Fruit fly (Drosophila melanogaster): ENCODE data around the gene Amacr.
A peak's percentile ranks its signal among the peaks of the same experiment; 100 is the strongest.

Amacr gene

DNA sequence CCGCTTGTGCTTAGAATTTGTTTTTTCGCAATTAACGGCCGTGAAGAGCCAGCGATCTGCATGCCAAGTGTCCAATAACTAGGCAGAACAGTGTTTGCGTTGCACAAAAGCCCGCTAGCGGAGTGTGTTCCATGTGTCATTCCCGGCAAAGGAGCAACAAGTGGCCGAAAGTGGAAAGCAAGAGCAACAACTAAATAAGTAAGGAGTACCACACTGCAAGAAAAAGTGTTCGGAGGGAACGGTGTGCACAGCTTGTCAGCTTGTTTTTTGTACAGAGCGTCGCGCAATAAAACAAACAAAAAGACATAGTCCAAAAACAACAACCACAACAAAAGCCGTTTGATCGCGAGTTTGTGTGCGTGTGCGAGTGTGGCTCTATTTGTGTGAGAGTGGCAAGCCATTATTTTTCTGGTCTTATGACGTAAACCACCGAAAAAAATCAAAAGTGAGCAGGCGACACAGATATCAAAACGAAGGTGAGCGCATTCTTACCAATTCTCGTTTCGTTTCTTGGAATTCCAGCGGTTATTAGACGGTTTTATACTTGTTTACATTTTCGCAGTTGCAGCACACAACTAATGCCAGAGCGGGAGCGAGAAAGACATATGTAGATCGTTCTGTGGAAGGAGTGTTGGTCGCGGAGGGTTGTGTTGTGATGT lies 6.2 kb upstream of the Amacr start:
- TF ChIP-seq Hnf4 (GFP tag; optimal IDR thresholded peaks at IDR 0.05) (no peak), br (GFP tag; optimal IDR thresholded peaks at IDR 0.05) (peak; percentile 6), h (GFP tag; optimal IDR thresholded peaks at IDR 0.05) (peak; percentile 6), Hr78 (GFP tag; optimal IDR thresholded peaks at IDR 0.05) (no peak), jim (GFP tag; optimal IDR thresholded peaks at IDR 0.05) (peak; percentile 58), HLH106 (tag; optimal IDR thresholded peaks at IDR 0.05) (no peak), dl (GFP tag; optimal IDR thresholded peaks at IDR 0.05; ENCODE audit: insufficient read depth in 1 of 2, partially characterized antibody in 2 of 2) (no peak), Dfd (GFP tag; optimal IDR thresholded peaks at IDR 0.05) (no peak), Sp1 (GFP tag; optimal IDR thresholded peaks at IDR 0.05) (peak; percentile 13), rgr (GFP tag; optimal IDR thresholded peaks at IDR 0.05) (peak; percentile 21)

- TF ChIP-seq OdsH (GFP tag; optimal IDR thresholded peaks at IDR 0.05) (no peak), foxo (GFP tag; optimal IDR thresholded peaks at IDR 0.05) (peak in 1 of 2 experiments; percentile 3), Myc (optimal IDR thresholded peaks at IDR 0.05) (peak; percentile 11), Hnf4 (GFP tag; optimal IDR thresholded peaks at IDR 0.05) (peak; percentile 47), sage (GFP tag; optimal IDR thresholded peaks at IDR 0.05) (no peak), lola (GFP tag; optimal IDR thresholded peaks at IDR 0.05) (no peak), usp (GFP tag; optimal IDR thresholded peaks at IDR 0.05) (no peak), Sp1 (GFP tag; optimal IDR thresholded peaks at IDR 0.05) (peak; percentile 30), h (GFP tag; optimal IDR thresholded peaks at IDR 0.05) (peak; percentile 11), HLH106 (tag; optimal IDR thresholded peaks at IDR 0.05) (peak; percentile 33), Rel (GFP tag; optimal IDR thresholded peaks at IDR 0.05) (no peak), Rel (tag; optimal IDR thresholded peaks at IDR 0.05) (peak; percentile 37)
Observed at dm6 chr2L:20757808-20758187, 5.7 kb upstream of the Amacr start, which contains the start of the genes Rhau and dia. TSS of gene Rhau (minus strand) at chr2L:20757985. TSS of gene dia (plus strand) at chr2L:20758144.

dm6 chr2L:20735121-20735855 lies 16.9 kb downstream of the Amacr start:
- TF ChIP-seq Myc (optimal IDR thresholded peaks at IDR 0.05) (no peak), Rel (GFP tag; optimal IDR thresholded peaks at IDR 0.05) (no peak), Rel (tag; optimal IDR thresholded peaks at IDR 0.05) (no peak), ey (GFP tag; optimal IDR thresholded peaks at IDR 0.05) (no peak), dsf (GFP tag; optimal IDR thresholded peaks at IDR 0.05; ENCODE audit: borderline replicate concordance) (no peak), Abd-B (GFP tag; optimal IDR thresholded peaks at IDR 0.05) (no peak), sv (GFP tag; optimal IDR thresholded peaks at IDR 0.05) (no peak), brk (GFP tag; optimal IDR thresholded peaks at IDR 0.05) (no peak), br (GFP tag; optimal IDR thresholded peaks at IDR 0.05) (no peak), GATAd (GFP tag; optimal IDR thresholded peaks at IDR 0.05) (no peak), N (GFP tag; optimal IDR thresholded peaks at IDR 0.05) (no peak), dl (GFP tag; optimal IDR thresholded peaks at IDR 0.05; ENCODE audit: insufficient read depth in 1 of 2, partially characterized antibody in 2 of 2) (no peak), Hr83 (GFP tag; optimal IDR thresholded peaks at IDR 0.05; ENCODE audit: poor library complexity, severe bottlenecking) (no peak), Sp1 (GFP tag; optimal IDR thresholded peaks at IDR 0.05) (no peak), CG32264 (GFP tag; optimal IDR thresholded peaks at IDR 0.05) (no peak), usp (GFP tag; optimal IDR thresholded peaks at IDR 0.05) (no peak), Hnf4 (GFP tag; optimal IDR thresholded peaks at IDR 0.05) (no peak)

- TF ChIP-seq foxo (GFP tag; optimal IDR thresholded peaks at IDR 0.05) (no peak), fru (GFP tag; optimal IDR thresholded peaks at IDR 0.05) (no peak), Vsx2 (GFP tag; optimal IDR thresholded peaks at IDR 0.05; ENCODE audit: partially characterized antibody) (no peak), Abd-B (GFP tag; optimal IDR thresholded peaks at IDR 0.05) (no peak), br (GFP tag; optimal IDR thresholded peaks at IDR 0.05) (no peak), Dfd (GFP tag; optimal IDR thresholded peaks at IDR 0.05) (no peak), sage (GFP tag; optimal IDR thresholded peaks at IDR 0.05) (no peak), CG9705 (GFP tag; optimal IDR thresholded peaks at IDR 0.05) (no peak)
Observed at dm6 chr2L:20734687-20735088, 17.5 kb downstream of the Amacr start.

Measured in whole organism, wandering third instar larva.